Fruit fly (Drosophila melanogaster) Kc167 (cell line): Measurements from ENCODE around the gene Syx13.

ENCODE experiments used
- Myc ChIP-seq: fragments of >200 bp; optimal IDR thresholded peaks from 2 replicates; lab custom pipeline; 2017; ENCODE audit warnings: missing external identifiers
- Sin3A ChIP-seq: fragments of >200 bp; optimal IDR thresholded peaks from 2 replicates; lab custom pipeline; 2018; ENCODE audit warnings: missing external identifiers
- h ChIP-seq: fragments of >200 bp; optimal IDR thresholded peaks from 3 replicates; lab custom pipeline; 2018; ENCODE audit warnings: missing external identifiers
- insv ChIP-seq: fragments of >200 bp; optimal IDR thresholded peaks from 3 replicates; lab custom pipeline; 2018; ENCODE audit warnings: missing external identifiers
- psq ChIP-seq: fragments of >200 bp; optimal IDR thresholded peaks from 2 replicates; lab custom pipeline; 2017; ENCODE audit warnings: missing external identifiers
- ttk ChIP-seq: sonication (Bioruptor generic); optimal IDR thresholded peaks from 2 replicates; lab custom pipeline; 2017; ENCODE audit warnings: missing external identifiers

Gene Syx13

DNA sequence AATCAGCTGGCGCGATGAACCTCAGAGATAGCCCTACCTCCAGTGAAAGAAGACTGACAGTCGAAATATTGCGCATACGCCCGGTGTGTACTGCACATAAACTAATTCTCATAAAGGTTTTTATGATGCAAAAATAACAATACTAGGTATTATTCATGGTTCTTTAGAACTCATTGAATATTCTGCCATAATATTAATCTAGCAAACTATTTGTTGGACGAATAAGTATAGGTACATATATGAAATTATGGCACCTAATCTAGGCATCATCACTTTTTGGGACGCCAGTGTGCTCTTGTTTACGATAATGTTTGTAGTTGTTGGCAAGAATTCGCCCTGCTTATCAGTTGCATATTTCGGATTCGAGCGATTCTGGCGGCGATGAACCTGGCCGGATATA, 22.5 kb upstream of the Syx13 start:
- TF ChIP-seq psq = no peak
- TF ChIP-seq Sin3A = no peak
- no peak for TF ChIP-seq h (lab: Kevin White, UChicago)
- no peak for TF ChIP-seq insv (lab: Kevin White, UChicago)
- TF ChIP-seq Myc = no peak
- TF ChIP-seq ttk (lab: Kevin White, UChicago) = no peak

DNA sequence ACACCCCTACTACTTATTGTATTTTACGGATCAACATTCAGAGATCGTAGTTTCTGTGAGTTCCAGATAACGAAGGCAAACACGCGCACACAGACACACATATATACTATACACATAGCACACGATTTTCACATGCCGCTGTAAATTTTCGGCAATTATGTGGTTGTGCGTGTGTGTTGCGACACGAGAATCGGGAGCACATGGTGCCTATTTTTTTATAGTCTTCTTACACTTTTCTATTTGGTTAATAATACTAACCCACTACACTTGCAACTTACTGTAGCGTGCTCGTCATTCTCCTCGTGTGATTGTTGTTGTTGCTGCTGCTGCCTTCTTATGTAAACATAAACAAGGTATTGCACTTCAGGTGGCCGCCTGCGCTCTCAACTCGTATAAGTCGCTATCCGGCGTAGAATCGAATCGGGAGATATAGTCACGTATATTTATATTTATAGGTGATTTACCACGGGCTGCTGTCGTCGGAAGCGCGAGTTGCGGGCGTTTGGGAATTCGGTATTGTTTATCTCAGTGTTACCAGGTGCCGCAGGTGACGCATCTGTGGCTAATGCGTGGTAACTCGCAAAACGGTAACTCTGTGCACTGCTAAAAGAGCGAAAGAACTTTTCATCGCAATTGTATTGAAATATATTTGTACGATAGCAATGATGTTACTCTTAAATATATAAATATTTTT, 21.9 kb upstream of the Syx13 start, which contains the start of gene Adk2:
Gene Adk2, minus strand, starts transcription at position 529 of the 694 bp plus-strand sequence.
- TF ChIP-seq h (lab: Kevin White, UChicago) (no peak), insv (lab: Kevin White, UChicago) (no peak), Myc (no peak), ttk (lab: Kevin White, UChicago) (no peak), psq (no peak), Sin3A (no peak)

DNA sequence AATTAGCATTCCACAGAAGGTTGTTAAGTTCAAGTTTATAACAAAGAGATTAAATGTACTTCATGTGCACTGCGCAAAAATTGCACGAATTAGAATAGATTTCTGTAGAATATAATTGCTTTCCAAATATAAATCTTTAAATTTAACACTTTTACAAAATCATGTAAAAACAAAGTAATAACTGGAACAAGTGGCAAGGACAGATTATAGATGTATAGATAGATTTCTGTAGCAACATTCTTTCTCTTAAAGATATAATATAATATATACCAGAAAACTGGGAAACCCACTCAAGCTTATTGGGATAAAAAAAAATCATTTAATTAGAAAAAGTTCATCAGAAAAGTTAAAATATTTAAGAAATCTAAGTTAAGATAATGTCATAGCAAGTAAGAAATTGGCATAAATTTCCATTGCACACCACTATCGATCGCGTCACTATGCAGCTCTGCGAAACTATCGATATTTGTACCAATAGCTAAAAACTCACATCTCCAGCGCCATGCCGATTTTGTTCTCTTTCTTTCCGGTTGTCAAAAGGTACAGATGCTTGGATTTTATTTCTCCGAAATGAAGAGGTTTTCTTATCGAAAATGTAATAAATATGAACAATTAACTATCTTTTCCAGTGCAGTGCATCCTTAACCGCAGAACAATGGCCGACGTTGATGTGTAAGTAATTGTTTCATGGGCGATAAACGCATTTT, 21.2 kb upstream of the Syx13 start, which contains the start of gene RpS12:
Gene RpS12, plus strand, starts transcription at position 499 of the 707 bp plus-strand sequence.
- TF ChIP-seq ttk (lab: Kevin White, UChicago) (no peak), insv (lab: Kevin White, UChicago) (no peak), h (lab: Kevin White, UChicago) (no peak), Myc (no peak), Sin3A (no peak), psq (no peak)

- no peak for TF ChIP-seq Sin3A
- no peak for TF ChIP-seq insv (lab: Kevin White, UChicago)
These were observed 17.9 kb upstream of the Syx13 start, which contains the start of gene Zmynd10 for dm6 chr3L:13026337-13026736. Gene Zmynd10, minus strand, starts transcription at chr3L:13026437.

DNA sequence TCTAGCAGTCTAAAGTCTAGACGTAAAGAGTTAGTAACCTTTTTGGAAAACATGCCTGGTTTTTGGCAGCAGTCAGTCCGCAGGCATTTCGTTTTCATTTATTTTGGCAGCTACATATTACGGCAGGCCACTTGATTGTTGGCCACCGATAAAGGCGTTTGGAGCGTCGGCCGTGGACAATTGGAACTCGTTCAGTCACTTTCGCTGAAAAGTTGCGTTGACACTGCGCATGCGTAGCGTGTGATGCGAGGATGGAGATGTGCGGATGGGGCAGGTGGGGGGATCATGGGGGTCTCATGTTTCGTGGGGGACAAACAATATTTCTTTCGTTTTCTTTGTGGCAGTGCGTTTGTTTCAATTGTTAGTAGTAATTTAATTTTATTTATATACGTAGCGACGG, 17.4 kb upstream of the Syx13 start:
- no peak for TF ChIP-seq psq
- TF ChIP-seq ttk (lab: Kevin White, UChicago) = no peak
- TF ChIP-seq insv (lab: Kevin White, UChicago) = no peak
- no peak for TF ChIP-seq h (lab: Kevin White, UChicago)
- TF ChIP-seq Myc = no peak
- no peak for TF ChIP-seq Sin3A

- TF ChIP-seq Myc (no peak), ttk (lab: Kevin White, UChicago) (no peak), psq (no peak), insv (lab: Kevin White, UChicago) (no peak), h (lab: Kevin White, UChicago) (no peak), Sin3A (no peak)
These were observed 16.9 kb upstream of the Syx13 start for dm6 chr3L:13027333-13027732.

- TF ChIP-seq h (lab: Kevin White, UChicago) (no peak), ttk (lab: Kevin White, UChicago) (no peak), insv (lab: Kevin White, UChicago) (no peak), Myc (no peak), Sin3A (no peak), psq (no peak)
These were observed 15.5 kb upstream of the Syx13 start, which contains the start of gene CG17672 for dm6 chr3L:13028740-13029139. Gene CG17672, plus strand, starts transcription at chr3L:13028962.

dm6 chr3L:13030055-13030634, 14.1 kb upstream of the Syx13 start:
- TF ChIP-seq Sin3A (no peak), h (lab: Kevin White, UChicago) (no peak), psq (no peak)

DNA sequence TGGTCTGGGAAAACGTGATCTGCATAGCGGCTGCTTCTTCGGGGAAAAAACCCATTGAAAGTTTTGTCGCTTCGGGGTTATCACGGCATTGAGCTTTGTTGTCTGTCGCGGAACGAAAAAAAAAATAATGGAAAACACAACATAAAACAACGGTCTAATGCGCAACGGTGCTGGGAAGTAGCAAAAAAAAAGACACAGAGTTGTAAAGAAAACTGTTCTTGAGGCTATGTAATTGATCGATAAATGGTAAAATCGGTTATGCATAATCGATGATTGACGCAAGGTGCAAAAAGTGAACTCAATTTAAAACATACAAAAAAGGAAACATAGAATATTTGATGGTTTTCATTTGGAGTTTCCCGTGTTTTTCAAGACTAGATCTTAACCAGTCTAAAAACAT, 12.9 kb upstream of the Syx13 start:
- TF ChIP-seq Myc (no peak), ttk (lab: Kevin White, UChicago) (no peak)

DNA sequence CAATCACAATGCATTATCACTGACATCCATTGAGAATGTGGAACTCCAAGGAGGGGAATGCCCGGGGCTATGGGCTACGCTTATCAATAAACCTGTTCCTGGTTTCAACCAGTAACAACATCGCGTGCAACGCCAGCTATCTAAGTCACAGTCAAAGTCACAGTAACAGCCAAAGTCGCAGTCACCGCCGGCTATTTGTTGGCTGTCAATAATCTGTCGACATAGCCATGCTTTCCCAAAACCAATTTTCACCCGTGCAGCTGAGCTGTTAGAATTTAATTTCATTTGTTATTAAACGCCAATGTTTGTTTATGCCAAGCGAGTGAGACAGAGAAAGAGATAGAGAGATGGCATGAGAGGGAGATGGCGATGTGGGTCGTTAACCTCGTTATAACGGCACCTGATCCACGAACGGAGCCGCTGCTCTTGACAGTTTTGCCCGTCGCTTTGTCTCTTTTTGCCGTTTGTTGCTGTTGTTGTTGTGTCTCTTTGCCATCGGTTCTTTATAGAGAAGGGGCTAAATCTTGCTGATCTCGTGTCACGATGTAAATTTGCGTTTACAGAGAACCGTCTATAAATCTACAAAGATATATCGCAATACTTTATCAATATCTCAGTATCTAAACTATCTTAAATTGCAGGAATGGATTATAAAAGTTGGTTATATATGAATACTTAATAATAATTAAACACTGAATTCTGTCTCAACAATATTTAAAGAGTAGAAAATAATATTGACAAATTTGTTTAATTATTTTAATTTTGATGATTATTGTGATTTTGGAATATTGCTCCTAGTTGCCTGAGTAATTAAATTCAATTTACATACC, 11.9 kb upstream of the Syx13 start:
- no peak for TF ChIP-seq psq
- no peak for TF ChIP-seq h (lab: Kevin White, UChicago)
- TF ChIP-seq Sin3A = no peak
- TF ChIP-seq Myc = no peak
- no peak for TF ChIP-seq insv (lab: Kevin White, UChicago)

DNA sequence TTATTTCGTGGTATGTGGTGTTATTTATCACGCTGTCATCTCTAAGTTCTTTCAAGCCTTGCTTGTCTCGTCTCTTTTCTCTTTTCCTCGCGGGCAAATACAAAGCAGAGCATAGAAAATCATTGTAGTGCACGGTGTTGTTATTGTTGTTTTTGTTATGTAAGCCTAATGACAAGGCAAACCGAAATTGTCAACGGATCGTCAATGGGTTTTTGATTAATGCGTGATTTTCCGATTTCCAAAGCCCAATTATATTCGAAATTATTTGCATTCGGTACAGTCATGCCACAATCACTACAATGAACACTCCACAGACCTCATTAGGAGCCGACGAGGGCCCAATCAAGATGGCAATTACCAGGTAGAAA, 11.3 kb upstream of the Syx13 start:
- TF ChIP-seq h (lab: Kevin White, UChicago) (no peak), Myc (no peak), ttk (lab: Kevin White, UChicago) (no peak), psq (no peak), Sin3A (no peak), insv (lab: Kevin White, UChicago) (no peak)

- TF ChIP-seq ttk (lab: Kevin White, UChicago) = no peak
- no peak for TF ChIP-seq psq
- TF ChIP-seq h (lab: Kevin White, UChicago) = no peak
- TF ChIP-seq Myc = no peak
- no peak for TF ChIP-seq insv (lab: Kevin White, UChicago)
- TF ChIP-seq Sin3A = no peak
These were observed 10.9 kb upstream of the Syx13 start for dm6 chr3L:13033361-13033760.
